Fruit fly (Drosophila melanogaster) S2 (cell line): ENCODE measurements around the gene CG17239.

Experiments used
- CG8478 ChIP-seq: fragments of >200 bp; optimal IDR thresholded peaks from 2 replicates; lab custom pipeline; 2018
- CTCF ChIP-seq, 2 experiments: fragments of >200 bp; optimal IDR thresholded peaks; 2 replicates each; lab custom pipeline; 2018

- no peak for TF ChIP-seq CG8478 (lab: Kevin White, UChicago)
- no peak for TF ChIP-seq CTCF (optimal IDR thresholded peaks at IDR 0.05; lab: Kevin White, UChicago)
Measured at dm6 chr2L:2284863-2285262, 32.7 kb upstream of the CG17239 start, which contains the start of gene CG4271.
